Fruit fly (Drosophila melanogaster) whole organism, embryonic: ENCODE results near the gene CG10195.

Experiments
- Drgx ChIP-seq: fragments of 200-800 bp; sonication (Bioruptor generic); IDR thresholded peaks from 2 replicates; pipeline ENCODE4 v1.3.6; 2022; ENCODE audit warnings: missing biosample characterization, missing genetic modification characterization
- abd-A ChIP-seq: fragments of 200-800 bp; sonication (Bioruptor generic); optimal IDR thresholded peaks from 3 replicates; lab custom pipeline; 2019; ENCODE audit warnings: missing biosample characterization, mild to moderate bottlenecking, missing genetic modification characterization, moderate library complexity
- br ChIP-seq: fragments of >200 bp; optimal IDR thresholded peaks from 2 replicates; lab custom pipeline; 2017
- gro ChIP-seq: fragments of 200-800 bp; sonication (Bioruptor generic); optimal IDR thresholded peaks from 2 replicates; lab custom pipeline; 2016; ENCODE audit warnings: missing biosample characterization, missing genetic modification characterization
- prd ChIP-seq, 3 experiments: fragments of >200 bp in 2 of 3; fragments of 200-800 bp in 1 of 3; sonication (Bioruptor generic) in 1 of 3; optimal IDR thresholded peaks in 2 of 3; IDR thresholded peaks in 1 of 3; 2 replicates in 2 of 3; 3 replicates in 1 of 3; pipeline versions ENCODE4 v1.3.6 to Lab custom; 2017 to 2022; ENCODE audit warnings: missing biosample characterization in 1 of 3, missing genetic modification characterization in 1 of 3

dm6 chr2L:19472256-19472655 is 12.2 kb downstream of the CG10195 start:
- TF ChIP-seq gro (no peak), prd (optimal IDR thresholded peaks at IDR 0.05; lab: Kevin White, UChicago) (no peak), prd (GFP tag; IDR thresholded peaks at IDR 0.05; lab: Robert Waterston, UW) (no peak), br (lab: Kevin White, UChicago) (no peak), abd-A (tag; lab: Kevin White, UChicago) (no peak), Drgx (GFP tag; lab: Robert Waterston, UW) (no peak)
